Worm (Caenorhabditis elegans) whole organism, L1 larva: ENCODE results near the gene str-64.

ENCODE experiments used
- C04F5.9 ChIP-seq: sonication (generic microtip); optimal IDR thresholded peaks from 2 replicates; lab custom pipeline; 2016; ENCODE audit warnings: missing genetic modification characterization, missing compliant biosample characterization
- aly-2 ChIP-seq: fragments of 150-350 bp; optimal IDR thresholded peaks from 2 replicates; lab custom pipeline; 2014; ENCODE audit warnings: missing biosample characterization, missing genetic modification characterization
- egl-27 ChIP-seq, 2 experiments: fragments of 150-350 bp in 1 of 2; sonication (generic microtip); optimal IDR thresholded peaks; 3 replicates each; lab custom pipeline; 2017 to 2018; ENCODE audit warnings: missing biosample characterization in 2 of 2, missing genetic modification characterization in 2 of 2, missing genetic modification reagents in 2 of 2
- elt-3 ChIP-seq, 6 experiments: fragments of 150-350 bp in 1 of 6; sonication (generic microtip); optimal IDR thresholded peaks; 2 replicates each; lab custom pipeline; 2017 to 2018; ENCODE audit warnings: missing biosample characterization in 6 of 6, missing genetic modification characterization in 6 of 6, inconsistent platforms in 1 of 6
- fkh-10 ChIP-seq: sonication (generic microtip); optimal IDR thresholded peaks from 2 replicates; lab custom pipeline; 2017; ENCODE audit warnings: missing biosample characterization, missing genetic modification reagents, missing genetic modification characterization
- fos-1 ChIP-seq: fragments of 150-350 bp; optimal IDR thresholded peaks from 2 replicates; lab custom pipeline; 2014; ENCODE audit warnings: missing biosample characterization, missing genetic modification characterization
- lin-39 ChIP-seq: fragments of 150-350 bp; optimal IDR thresholded peaks from 2 replicates; lab custom pipeline; 2014; ENCODE audit warnings: missing biosample characterization, missing genetic modification reagents, missing genetic modification characterization
- lsy-2 ChIP-seq, 2 experiments: fragments of 150-350 bp; optimal IDR thresholded peaks; 2 replicates each; lab custom pipeline; 2014; ENCODE audit warnings: missing biosample characterization in 2 of 2, missing genetic modification characterization in 2 of 2
- nhr-11 ChIP-seq: fragments of 150-350 bp; optimal IDR thresholded peaks from 2 replicates; lab custom pipeline; 2014; ENCODE audit warnings: missing biosample characterization, missing genetic modification characterization
- nhr-77 ChIP-seq: fragments of 150-350 bp; optimal IDR thresholded peaks from 2 replicates; lab custom pipeline; 2014; ENCODE audit warnings: missing biosample characterization, missing genetic modification characterization
- tbx-2 ChIP-seq: sonication (generic microtip); optimal IDR thresholded peaks from 2 replicates; lab custom pipeline; 2016; ENCODE audit warnings: missing genetic modification characterization, missing compliant biosample characterization
- unc-62 ChIP-seq: fragments of 150-350 bp; optimal IDR thresholded peaks from 2 replicates; lab custom pipeline; 2014; ENCODE audit warnings: missing biosample characterization, missing genetic modification reagents, missing genetic modification characterization

DNA sequence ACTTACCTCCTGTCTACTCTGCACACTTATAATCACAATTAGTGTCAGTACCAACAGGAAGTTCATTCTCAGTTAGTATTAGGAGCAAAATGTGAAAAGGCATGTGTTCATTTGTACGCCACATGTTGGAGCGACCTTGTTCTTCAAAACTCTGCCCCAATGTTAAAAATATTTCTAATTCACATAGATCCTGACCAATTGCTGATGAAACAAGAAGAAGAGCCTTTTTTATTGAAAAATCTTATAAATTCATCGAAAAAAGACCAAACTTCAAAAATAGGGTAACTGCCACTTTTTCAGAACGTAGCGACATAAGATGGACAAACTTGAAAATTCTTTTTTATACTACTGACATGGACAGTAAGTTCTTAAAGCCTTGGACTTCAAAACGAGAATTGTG lies 16.9 kb upstream of the str-64 start, which contains the start of gene T28A11.17:
- no peak for TF ChIP-seq unc-62 (GFP tag; lab: Kevin White, UChicago)
- TF ChIP-seq nhr-77 (tag; lab: Kevin White, UChicago) = no peak
- no peak for TF ChIP-seq egl-27 (tag; optimal IDR thresholded peaks at IDR 0.05; lab: Kevin White, UChicago)
- TF ChIP-seq lsy-2 (tag; optimal IDR thresholded peaks at IDR 0.05; lab: Kevin White, UChicago) = no peak
- TF ChIP-seq tbx-2 = no peak
- no peak for TF ChIP-seq aly-2
- no peak for TF ChIP-seq C04F5.9 (tag; lab: Kevin White, UChicago)
- TF ChIP-seq fkh-10 (GFP tag; lab: Kevin White, UChicago) = no peak
- TF ChIP-seq fos-1 (tag; lab: Kevin White, UChicago) = no peak
- no peak for TF ChIP-seq elt-3 (tag; optimal IDR thresholded peaks at IDR 0.05; lab: Kevin White, UChicago)
- TF ChIP-seq nhr-11 = no peak
- no peak for TF ChIP-seq lin-39 (tag; lab: Kevin White, UChicago)
